Fruit fly (Drosophila melanogaster) whole organism, embryonic: ENCODE results near the gene CG7945.

Experiments
- CG1233 ChIP-seq: fragments of 200-800 bp; sonication (Bioruptor generic); optimal IDR thresholded peaks from 4 replicates; lab custom pipeline; 2018; ENCODE audit warnings: missing biosample characterization, mild to moderate bottlenecking, missing genetic modification characterization
- CG2202 ChIP-seq: fragments of 200-800 bp; sonication (Bioruptor generic); optimal IDR thresholded peaks from 2 replicates; lab custom pipeline; 2018; ENCODE audit warnings: missing biosample characterization, mild to moderate bottlenecking, missing genetic modification characterization
- Chrac-16 ChIP-seq: fragments of 200-800 bp; sonication (Bioruptor generic); optimal IDR thresholded peaks from 3 replicates; lab custom pipeline; 2016; ENCODE audit warnings: missing biosample characterization, missing genetic modification characterization
- Spps ChIP-seq: fragments of 200-800 bp; sonication (Bioruptor generic); optimal IDR thresholded peaks from 2 replicates; lab custom pipeline; 2018; ENCODE audit warnings: missing biosample characterization, mild to moderate bottlenecking, missing genetic modification characterization
- mirr ChIP-seq: fragments of 200-800 bp; sonication (Bioruptor generic); optimal IDR thresholded peaks from 3 replicates; lab custom pipeline; 2018; ENCODE audit warnings: missing biosample characterization, mild to moderate bottlenecking, missing genetic modification characterization

- no peak for TF ChIP-seq CG2202
- no peak for TF ChIP-seq mirr (GFP tag; lab: Kevin White, UChicago)
- no peak for TF ChIP-seq Spps
- TF ChIP-seq CG1233 (GFP tag; lab: Kevin White, UChicago), result no peak
- no peak for TF ChIP-seq Chrac-16
These were observed 10.7 kb downstream of the CG7945 start for dm6 chr3L:15513264-15513663.
